Fruit fly (Drosophila melanogaster) whole organism, embryonic: ENCODE results near the gene CG13833.
A peak's percentile ranks its signal among the peaks of the same experiment; 100 is the strongest.

Experiments used
- Aef1 ChIP-seq: fragments of 200-800 bp; sonication (Bioruptor generic); IDR thresholded peaks from 3 replicates; pipeline ENCODE4 v1.3.6; 2022; ENCODE audit warnings: missing biosample characterization, missing genetic modification characterization
- BEAF-32 ChIP-seq: fragments of 200-800 bp; sonication (Bioruptor generic); optimal IDR thresholded peaks from 3 replicates; lab custom pipeline; 2017; ENCODE audit warnings: missing biosample characterization, missing genetic modification characterization, mild to moderate bottlenecking, moderate library complexity, missing genetic modification reagents
- C15 ChIP-seq: fragments of 200-800 bp; sonication (Bioruptor generic); IDR thresholded peaks from 3 replicates; pipeline ENCODE4 v1.3.6; 2022; ENCODE audit warnings: missing biosample characterization, missing genetic modification characterization
- CG11723 ChIP-seq: fragments of 200-800 bp; sonication (Bioruptor generic); optimal IDR thresholded peaks from 2 replicates; lab custom pipeline; 2017; ENCODE audit warnings: missing biosample characterization, mild to moderate bottlenecking, missing genetic modification characterization
- CG12155 ChIP-seq: fragments of 200-800 bp; sonication (Bioruptor generic); optimal IDR thresholded peaks from 3 replicates; lab custom pipeline; 2016; ENCODE audit warnings: missing biosample characterization, missing genetic modification characterization
- CG12769 ChIP-seq: fragments of 200-800 bp; sonication (Bioruptor generic); optimal IDR thresholded peaks from 2 replicates; lab custom pipeline; 2019; ENCODE audit warnings: missing biosample characterization, mild to moderate bottlenecking, missing genetic modification characterization, moderate library complexity
- CG15011 ChIP-seq: fragments of 200-800 bp; sonication (Bioruptor generic); optimal IDR thresholded peaks from 3 replicates; lab custom pipeline; 2018; ENCODE audit warnings: missing biosample characterization, mild to moderate bottlenecking, missing genetic modification characterization
- CG15601 ChIP-seq: fragments of 200-800 bp; sonication (Bioruptor generic); optimal IDR thresholded peaks from 3 replicates; lab custom pipeline; 2019; ENCODE audit warnings: missing biosample characterization, mild to moderate bottlenecking, missing genetic modification characterization, moderate library complexity
- CG16779 ChIP-seq: fragments of 200-800 bp; sonication (Bioruptor generic); IDR thresholded peaks from 2 replicates; pipeline ENCODE4 v1.3.6; 2022; ENCODE audit warnings: missing biosample characterization, missing genetic modification characterization
- CG18476 ChIP-seq: fragments of 200-800 bp; sonication (Bioruptor generic); optimal IDR thresholded peaks from 2 replicates; lab custom pipeline; 2016; ENCODE audit warnings: missing biosample characterization, mild to moderate bottlenecking, missing genetic modification characterization
- CG2712 ChIP-seq: fragments of 200-800 bp; optimal IDR thresholded peaks from 3 replicates; lab custom pipeline; 2019; ENCODE audit warnings: missing biosample characterization, mild to moderate bottlenecking, missing genetic modification characterization, moderate library complexity
- CG30020 ChIP-seq: fragments of 200-800 bp; optimal IDR thresholded peaks from 2 replicates; lab custom pipeline; 2019; ENCODE audit warnings: missing biosample characterization, mild to moderate bottlenecking, missing genetic modification characterization, moderate library complexity
- CG30403 ChIP-seq: fragments of 200-800 bp; sonication (Bioruptor generic); optimal IDR thresholded peaks from 3 replicates; lab custom pipeline; 2016; ENCODE audit warnings: missing biosample characterization, missing genetic modification characterization
- CG31365 ChIP-seq: fragments of 200-800 bp; sonication (Bioruptor generic); optimal IDR thresholded peaks from 2 replicates; lab custom pipeline; 2018; ENCODE audit warnings: missing biosample characterization, mild to moderate bottlenecking, missing genetic modification characterization
- CG32767 ChIP-seq: fragments of 200-800 bp; sonication (Bioruptor generic); IDR thresholded peaks from 2 replicates; pipeline ENCODE4 v1.3.6; 2022; ENCODE audit warnings: missing biosample characterization, missing genetic modification characterization
- CG4282 ChIP-seq: fragments of 200-800 bp; sonication (Bioruptor generic); optimal IDR thresholded peaks from 2 replicates; lab custom pipeline; 2016; ENCODE audit warnings: missing biosample characterization, missing genetic modification characterization
- CG4328 ChIP-seq: fragments of 200-800 bp; sonication (Bioruptor generic); optimal IDR thresholded peaks from 3 replicates; lab custom pipeline; 2017; ENCODE audit warnings: missing biosample characterization, missing genetic modification reagents, missing genetic modification characterization
- CG6254 ChIP-seq: fragments of 200-800 bp; sonication (Bioruptor generic); optimal IDR thresholded peaks from 3 replicates; lab custom pipeline; 2017; ENCODE audit warnings: mild to moderate bottlenecking, missing biosample characterization, missing genetic modification reagents, missing genetic modification characterization
- CG6689 ChIP-seq: fragments of 200-800 bp; sonication (Bioruptor generic); IDR thresholded peaks from 2 replicates; pipeline ENCODE4 v1.3.6; 2022; ENCODE audit warnings: missing biosample characterization, missing genetic modification characterization
- CG8944 ChIP-seq: fragments of 200-800 bp; sonication (Bioruptor generic); optimal IDR thresholded peaks from 3 replicates; lab custom pipeline; 2016; ENCODE audit warnings: missing biosample characterization, missing genetic modification characterization
- CG9437 ChIP-seq: fragments of 200-800 bp; sonication (Bioruptor generic); optimal IDR thresholded peaks from 2 replicates; lab custom pipeline; 2018; ENCODE audit warnings: missing biosample characterization, mild to moderate bottlenecking, missing genetic modification characterization
- CG9817 ChIP-seq: fragments of 200-800 bp; sonication (Bioruptor generic); optimal IDR thresholded peaks from 2 replicates; lab custom pipeline; 2018; ENCODE audit warnings: missing biosample characterization, mild to moderate bottlenecking, missing genetic modification characterization, moderate library complexity
- Dp ChIP-seq: fragments of 200-800 bp; sonication (Bioruptor generic); optimal IDR thresholded peaks from 2 replicates; lab custom pipeline; 2018; ENCODE audit warnings: missing biosample characterization, mild to moderate bottlenecking, missing genetic modification characterization, moderate library complexity
- Dref ChIP-seq: fragments of 200-800 bp; sonication (Bioruptor generic); IDR thresholded peaks from 2 replicates; pipeline ENCODE4 v1.3.6; 2022; ENCODE audit warnings: missing biosample characterization, missing genetic modification characterization
- Drgx ChIP-seq: fragments of 200-800 bp; sonication (Bioruptor generic); IDR thresholded peaks from 2 replicates; pipeline ENCODE4 v1.3.6; 2022; ENCODE audit warnings: missing biosample characterization, missing genetic modification characterization
- E2f1 ChIP-seq: fragments of 200-800 bp; sonication (Bioruptor generic); IDR thresholded peaks from 2 replicates; pipeline ENCODE4 v1.3.6; 2022; ENCODE audit warnings: missing biosample characterization, missing genetic modification characterization
- HLH3B ChIP-seq: fragments of 200-800 bp; sonication (Bioruptor generic); IDR thresholded peaks from 2 replicates; pipeline ENCODE4 v1.3.6; 2022; ENCODE audit warnings: missing biosample characterization, missing genetic modification characterization
- Hr39 ChIP-seq: fragments of >200 bp; optimal IDR thresholded peaks from 2 replicates; lab custom pipeline; 2017
- Lhr ChIP-seq: fragments of 200-800 bp; sonication (Bioruptor generic); optimal IDR thresholded peaks from 3 replicates; lab custom pipeline; 2017; ENCODE audit warnings: mild to moderate bottlenecking, missing biosample characterization, missing genetic modification reagents, missing genetic modification characterization
- NC2β ChIP-seq: fragments of 200-800 bp; sonication (Bioruptor generic); optimal IDR thresholded peaks from 2 replicates; lab custom pipeline; 2016; ENCODE audit warnings: missing biosample characterization, missing genetic modification characterization
- Oaz ChIP-seq: fragments of 200-800 bp; sonication (Bioruptor generic); IDR thresholded peaks from 2 replicates; pipeline ENCODE4 v1.3.6; 2022; ENCODE audit warnings: missing biosample characterization, missing genetic modification characterization
- Optix ChIP-seq: fragments of 200-800 bp; sonication (Bioruptor generic); IDR thresholded peaks from 3 replicates; pipeline ENCODE4 v1.3.6; 2022; ENCODE audit warnings: missing biosample characterization, missing genetic modification characterization
- ap ChIP-seq: fragments of 200-800 bp; sonication (Bioruptor generic); IDR thresholded peaks from 2 replicates; pipeline ENCODE4 v1.3.6; 2022; ENCODE audit warnings: missing biosample characterization, missing genetic modification characterization
- ara ChIP-seq: fragments of 200-800 bp; sonication (Bioruptor generic); IDR thresholded peaks from 2 replicates; pipeline ENCODE4 v1.3.6; 2022; ENCODE audit warnings: missing biosample characterization, missing genetic modification characterization
- croc ChIP-seq: fragments of 200-800 bp; sonication (Bioruptor generic); conservative IDR thresholded peaks from 3 replicates; pipeline ENCODE4 v1.3.6; 2022; ENCODE audit warnings: missing biosample characterization, missing genetic modification characterization
- dimm ChIP-seq: fragments of 200-800 bp; sonication (Bioruptor generic); IDR thresholded peaks from 2 replicates; pipeline ENCODE4 v1.3.6; 2022; ENCODE audit warnings: missing biosample characterization, missing genetic modification characterization
- eve ChIP-seq, 2 experiments: fragments of >200 bp; optimal IDR thresholded peaks; 2 replicates each; lab custom pipeline; 2017; ENCODE audit warnings: missing biosample characterization in 2 of 2, missing genetic modification characterization in 2 of 2
- gcm ChIP-seq: fragments of 200-800 bp; sonication (Bioruptor generic); optimal IDR thresholded peaks from 2 replicates; lab custom pipeline; 2019; ENCODE audit warnings: missing biosample characterization, mild to moderate bottlenecking, missing genetic modification characterization, moderate library complexity
- grn ChIP-seq: fragments of 200-800 bp; sonication (Bioruptor generic); optimal IDR thresholded peaks from 3 replicates; lab custom pipeline; 2017; ENCODE audit warnings: missing biosample characterization, missing genetic modification characterization
- h ChIP-seq: fragments of >200 bp; optimal IDR thresholded peaks from 2 replicates; lab custom pipeline; 2017
- hbn ChIP-seq: fragments of 200-800 bp; sonication (Bioruptor generic); IDR thresholded peaks from 2 replicates; pipeline ENCODE4 v1.3.6; 2022; ENCODE audit warnings: missing biosample characterization, missing genetic modification characterization; ENCODE audit not compliant: partially characterized antibody
- her ChIP-seq: fragments of 200-800 bp; sonication (Bioruptor generic); optimal IDR thresholded peaks from 2 replicates; lab custom pipeline; 2016; ENCODE audit warnings: missing biosample characterization, missing genetic modification characterization
- ind ChIP-seq: fragments of 200-800 bp; sonication (Bioruptor generic); optimal IDR thresholded peaks from 3 replicates; lab custom pipeline; 2016; ENCODE audit warnings: missing biosample characterization, missing genetic modification characterization
- ken ChIP-seq: fragments of 200-800 bp; sonication (Bioruptor generic); IDR thresholded peaks from 3 replicates; pipeline ENCODE4 v1.3.6; 2022; ENCODE audit warnings: missing biosample characterization, missing genetic modification characterization
- org-1 ChIP-seq: fragments of 200-800 bp; sonication (Bioruptor generic); optimal IDR thresholded peaks from 2 replicates; lab custom pipeline; 2017; ENCODE audit warnings: missing biosample characterization, missing genetic modification characterization
- otp ChIP-seq: fragments of 200-800 bp; sonication (Bioruptor generic); IDR thresholded peaks from 3 replicates; pipeline ENCODE4, ENCODE4 v1.3.6; 2022; ENCODE audit warnings: missing biosample characterization, missing genetic modification characterization
- sens-2 ChIP-seq: fragments of 200-800 bp; sonication (Bioruptor generic); IDR thresholded peaks from 2 replicates; pipeline ENCODE4 v1.3.6; 2022; ENCODE audit warnings: missing biosample characterization, missing genetic modification characterization
- sr ChIP-seq: fragments of 200-800 bp; sonication (Bioruptor generic); IDR thresholded peaks from 3 replicates; pipeline ENCODE4 v1.3.6; 2022; ENCODE audit warnings: missing biosample characterization, missing genetic modification characterization
- tx ChIP-seq: fragments of 200-800 bp; sonication (Bioruptor generic); optimal IDR thresholded peaks from 2 replicates; lab custom pipeline; 2016; ENCODE audit warnings: missing biosample characterization, missing genetic modification characterization
- vfl ChIP-seq: fragments of 200-800 bp; sonication (Bioruptor generic); optimal IDR thresholded peaks from 2 replicates; lab custom pipeline; 2016; ENCODE audit warnings: missing biosample characterization, missing genetic modification characterization
- wdn ChIP-seq: fragments of 200-800 bp; sonication (Bioruptor generic); IDR thresholded peaks from 2 replicates; pipeline ENCODE4 v1.3.6; 2022; ENCODE audit warnings: missing biosample characterization, missing genetic modification characterization
- wek ChIP-seq: fragments of 200-800 bp; sonication (Bioruptor generic); optimal IDR thresholded peaks from 3 replicates; lab custom pipeline; 2018; ENCODE audit warnings: missing biosample characterization, mild to moderate bottlenecking, missing genetic modification characterization, moderate library complexity

CG13833 gene

DNA sequence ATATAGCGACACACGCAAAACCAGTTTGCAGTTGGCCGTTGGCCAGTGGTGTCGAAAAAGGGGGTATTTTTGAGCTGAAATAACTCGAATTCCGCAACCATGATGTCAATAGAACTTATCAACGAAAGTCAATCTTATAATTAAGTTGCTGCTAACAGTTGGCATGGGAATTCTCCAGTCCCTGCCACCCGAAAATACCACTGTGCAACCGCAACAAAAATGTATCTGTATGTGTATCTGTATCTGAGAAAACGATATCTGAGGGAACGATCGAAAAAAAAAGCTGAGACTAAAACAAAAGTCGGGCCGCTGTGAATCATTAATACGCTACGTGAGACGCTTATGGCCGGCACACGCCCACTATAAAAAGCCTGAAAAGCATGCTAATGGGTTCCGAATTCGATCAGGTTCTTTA lies 11.2 kb upstream of the CG13833 start (continued):
- TF ChIP-seq CG6254 (GFP tag; lab: Kevin White, UChicago) = no peak
- peak; percentile 37 for TF ChIP-seq ind (GFP tag; lab: Kevin White, UChicago)
- no peak for TF ChIP-seq CG31365
- TF ChIP-seq CG15011 = no peak
- peak; percentile 37; the same call in 1 of the 3 replicates for TF ChIP-seq otp (GFP tag; lab: Robert Waterston, UW)
- TF ChIP-seq C15 = 0 out of 3 replicates have a peak, but pooled peaks have one; percentile 23
- TF ChIP-seq CG11723 = no peak
- TF ChIP-seq ap (GFP tag; lab: Robert Waterston, UW) = peak; percentile 48; the same call in 1 of the 2 replicates
- TF ChIP-seq CG12769 (tag; lab: Kevin White, UChicago) = peak; percentile 80
- no peak for TF ChIP-seq BEAF-32
- TF ChIP-seq Lhr (GFP tag; lab: Kevin White, UChicago) = no peak
- TF ChIP-seq CG8944 (GFP tag; lab: Kevin White, UChicago) = no peak
- peak; percentile 52; the same call in 1 of the 2 replicates for TF ChIP-seq CG32767 (GFP tag; lab: Robert Waterston, UW)
- TF ChIP-seq CG9437 (GFP tag; lab: Kevin White, UChicago) = no peak
- TF ChIP-seq NC2β (GFP tag; lab: Kevin White, UChicago) = peak; percentile 18
- TF ChIP-seq ken = peak; percentile 8; the same call in 1 of the 3 replicates
- peak; percentile 32 for TF ChIP-seq CG12155 (GFP tag; lab: Kevin White, UChicago)
- TF ChIP-seq CG16779 (GFP tag; lab: Robert Waterston, UW) = 0 out of 2 replicates have a peak, but pooled peaks have one; percentile 20
- TF ChIP-seq CG9817 (tag; lab: Kevin White, UChicago) = peak; percentile 43
- 0 out of 2 replicates have a peak, but pooled peaks have one; percentile 32 for TF ChIP-seq HLH3B (GFP tag; lab: Robert Waterston, UW)
- TF ChIP-seq eve (GFP tag; optimal IDR thresholded peaks at IDR 0.05; lab: Kevin White, UChicago) = no peak
- TF ChIP-seq CG18476 (GFP tag; lab: Kevin White, UChicago) = no peak
- no peak for TF ChIP-seq org-1
- TF ChIP-seq sr = no peak
- TF ChIP-seq h (lab: Kevin White, UChicago) = no peak
- TF ChIP-seq Drgx (GFP tag; lab: Robert Waterston, UW) = peak; percentile 79
- TF ChIP-seq her (GFP tag; lab: Kevin White, UChicago) = peak; percentile 22
- no peak for TF ChIP-seq Dref (GFP tag; lab: Robert Waterston, UW)
- peak; percentile 26 for TF ChIP-seq vfl
- no peak for TF ChIP-seq hbn (GFP tag; lab: Robert Waterston, UW)
- peak; percentile 24 for TF ChIP-seq CG2712 (tag; lab: Kevin White, UChicago)
- TF ChIP-seq croc (GFP tag; lab: Robert Waterston, UW) = no peak
- TF ChIP-seq Aef1 (GFP tag; lab: Robert Waterston, UW) = peak; percentile 36; the same call in 2 of the 3 replicates
- TF ChIP-seq CG4328 = no peak
- no peak for TF ChIP-seq gcm (GFP tag; lab: Kevin White, UChicago)
- no peak for TF ChIP-seq Oaz
- TF ChIP-seq grn (GFP tag; lab: Kevin White, UChicago) = peak; percentile 52
- TF ChIP-seq E2f1 = peak; percentile 40; the same call in 1 of the 2 replicates
- no peak for TF ChIP-seq wek (GFP tag; lab: Kevin White, UChicago)
- TF ChIP-seq Dp (GFP tag; lab: Kevin White, UChicago) = no peak
- no peak for TF ChIP-seq CG15601 (tag; lab: Kevin White, UChicago)
- TF ChIP-seq Hr39 (lab: Kevin White, UChicago) = no peak
- TF ChIP-seq sens-2 (GFP tag; lab: Robert Waterston, UW) = no peak
- TF ChIP-seq dimm (GFP tag; lab: Robert Waterston, UW) = no peak
- TF ChIP-seq CG30020 (tag; lab: Kevin White, UChicago) = no peak
- TF ChIP-seq CG4282 (GFP tag; lab: Kevin White, UChicago) = peak; percentile 38
- TF ChIP-seq CG30403 (GFP tag; lab: Kevin White, UChicago) = peak; percentile 47
- 0 out of 3 replicates have a peak, but pooled peaks have one; percentile 29 for TF ChIP-seq Optix
- 0 out of 2 replicates have a peak, but pooled peaks have one; percentile 30 for TF ChIP-seq CG6689 (GFP tag; lab: Robert Waterston, UW)
- TF ChIP-seq wdn (GFP tag; lab: Robert Waterston, UW) = peak; percentile 44; the same call in 1 of the 2 replicates
- TF ChIP-seq ara (GFP tag; lab: Robert Waterston, UW) = no peak
- TF ChIP-seq tx (GFP tag; lab: Kevin White, UChicago) = peak; percentile 10
